Worm (Caenorhabditis elegans) whole organism, mixed stage, embryonic: Measurements from ENCODE around the gene Y73F4A.2.

Experiments
- M03D4.4 ChIP-seq: sonication (generic microtip); optimal IDR thresholded peaks from 2 replicates; lab custom pipeline; 2017; ENCODE audit warnings: mild to moderate bottlenecking, missing genetic modification characterization, missing compliant biosample characterization
- blmp-1 ChIP-seq: fragments of 150-350 bp; optimal IDR thresholded peaks from 2 replicates; lab custom pipeline; 2014; ENCODE audit warnings: missing biosample characterization, missing genetic modification characterization
- ceh-39 ChIP-seq: fragments of 150-350 bp; optimal IDR thresholded peaks from 2 replicates; lab custom pipeline; 2014; ENCODE audit warnings: missing biosample characterization, missing genetic modification characterization
- ceh-43 ChIP-seq: fragments of 200-800 bp; sonication (Bioruptor generic); optimal IDR thresholded peaks from 2 replicates; lab custom pipeline; 2018; ENCODE audit warnings: mild to moderate bottlenecking, missing genetic modification characterization, moderate library complexity, missing compliant biosample characterization
- ces-1 ChIP-seq: fragments of 150-350 bp; optimal IDR thresholded peaks from 2 replicates; lab custom pipeline; 2014; ENCODE audit warnings: missing biosample characterization, missing genetic modification reagents, missing genetic modification characterization
- cnd-1 ChIP-seq: fragments of 200-800 bp; sonication (Bioruptor generic); optimal IDR thresholded peaks from 2 replicates; lab custom pipeline; 2018; ENCODE audit warnings: mild to moderate bottlenecking, missing genetic modification characterization, missing compliant biosample characterization
- drap-1 ChIP-seq: fragments of 200-800 bp; sonication (Bioruptor generic); optimal IDR thresholded peaks from 3 replicates; lab custom pipeline; 2018; ENCODE audit warnings: mild to moderate bottlenecking, missing genetic modification characterization, missing compliant biosample characterization
- elt-1 ChIP-seq: sonication (generic microtip); optimal IDR thresholded peaks from 2 replicates; lab custom pipeline; 2017; ENCODE audit warnings: missing genetic modification characterization, mild to moderate bottlenecking, missing compliant biosample characterization, antibody characterized with exemption, moderate library complexity, borderline replicate concordance; ENCODE audit not compliant: insufficient read depth
- elt-3 ChIP-seq: fragments of 150-350 bp; optimal IDR thresholded peaks from 2 replicates; lab custom pipeline; 2014; ENCODE audit warnings: missing biosample characterization, missing genetic modification characterization
- flh-1 ChIP-seq: fragments of 200-800 bp; sonication (Bioruptor generic); optimal IDR thresholded peaks from 2 replicates; lab custom pipeline; 2018; ENCODE audit warnings: mild to moderate bottlenecking, missing genetic modification characterization, moderate library complexity, missing compliant biosample characterization
- hlh-1 ChIP-seq: fragments of 150-350 bp; optimal IDR thresholded peaks from 2 replicates; lab custom pipeline; 2014; ENCODE audit warnings: missing biosample characterization, missing genetic modification reagents, missing genetic modification characterization
- lin-32 ChIP-seq: fragments of 200-800 bp; sonication (Bioruptor generic); optimal IDR thresholded peaks from 2 replicates; lab custom pipeline; 2018; ENCODE audit warnings: mild to moderate bottlenecking, missing genetic modification characterization, missing compliant biosample characterization
- lsy-2 ChIP-seq: fragments of 150-350 bp; optimal IDR thresholded peaks from 2 replicates; lab custom pipeline; 2014; ENCODE audit warnings: missing biosample characterization, missing genetic modification characterization
- mab-5 ChIP-seq: fragments of 150-350 bp; optimal IDR thresholded peaks from 2 replicates; lab custom pipeline; 2014; ENCODE audit warnings: missing biosample characterization, missing genetic modification characterization
- mep-1 ChIP-seq: fragments of 150-350 bp; optimal IDR thresholded peaks from 2 replicates; lab custom pipeline; 2017; ENCODE audit warnings: missing biosample characterization, missing genetic modification reagents, missing genetic modification characterization, inconsistent platforms
- nhr-12 ChIP-seq: fragments of 150-350 bp; optimal IDR thresholded peaks from 2 replicates; lab custom pipeline; 2014; ENCODE audit warnings: missing biosample characterization, missing genetic modification characterization
- nhr-2 ChIP-seq: fragments of 150-350 bp; optimal IDR thresholded peaks from 2 replicates; lab custom pipeline; 2014; ENCODE audit warnings: missing biosample characterization, missing genetic modification characterization
- nhr-237 ChIP-seq: fragments of 150-350 bp; optimal IDR thresholded peaks from 2 replicates; lab custom pipeline; 2014; ENCODE audit warnings: missing biosample characterization, missing genetic modification characterization
- nhr-28 ChIP-seq: fragments of 150-350 bp; optimal IDR thresholded peaks from 2 replicates; lab custom pipeline; 2014; ENCODE audit warnings: missing biosample characterization, missing genetic modification characterization
- nhr-76 ChIP-seq: sonication (generic microtip); optimal IDR thresholded peaks from 2 replicates; lab custom pipeline; 2017; ENCODE audit warnings: missing biosample characterization, missing genetic modification characterization
- pha-4 ChIP-seq: fragments of 150-350 bp; optimal IDR thresholded peaks from 2 replicates; lab custom pipeline; 2018; ENCODE audit warnings: missing biosample characterization, missing genetic modification reagents, missing genetic modification characterization
- sem-2 ChIP-seq: fragments of 200-800 bp; sonication (Bioruptor generic); optimal IDR thresholded peaks from 2 replicates; lab custom pipeline; 2018; ENCODE audit warnings: mild to moderate bottlenecking, missing genetic modification characterization, missing compliant biosample characterization
- snpc-4 ChIP-seq: fragments of 150-350 bp; optimal IDR thresholded peaks from 2 replicates; lab custom pipeline; 2014; ENCODE audit warnings: missing biosample characterization, missing genetic modification characterization
- sptf-1 ChIP-seq: sonication (generic microtip); optimal IDR thresholded peaks from 2 replicates; lab custom pipeline; 2017; ENCODE audit warnings: mild to moderate bottlenecking, missing genetic modification characterization, moderate library complexity, missing compliant biosample characterization
- unc-120 ChIP-seq: sonication (generic microtip); optimal IDR thresholded peaks from 2 replicates; lab custom pipeline; 2017; ENCODE audit warnings: missing genetic modification characterization, missing compliant biosample characterization; ENCODE audit not compliant: poor library complexity, severe bottlenecking
- unc-39 ChIP-seq: fragments of 150-350 bp; optimal IDR thresholded peaks from 2 replicates; lab custom pipeline; 2014; ENCODE audit warnings: missing biosample characterization, missing genetic modification characterization
- unc-62 ChIP-seq: fragments of 150-350 bp; optimal IDR thresholded peaks from 2 replicates; lab custom pipeline; 2014; ENCODE audit warnings: missing biosample characterization, missing genetic modification reagents, missing genetic modification characterization
- zip-8 ChIP-seq: fragments of 150-350 bp; optimal IDR thresholded peaks from 2 replicates; lab custom pipeline; 2014; ENCODE audit warnings: missing biosample characterization, missing genetic modification characterization
- ztf-11 ChIP-seq: fragments of 150-350 bp; optimal IDR thresholded peaks from 2 replicates; lab custom pipeline; 2014; ENCODE audit warnings: missing biosample characterization, missing genetic modification characterization

The Y73F4A.2 gene

ce11 chrIV:9070188-9070587 is 27.0 kb upstream of the Y73F4A.2 start:
- TF ChIP-seq nhr-28 (no peak), nhr-237 (tag; lab: Kevin White, UChicago) (no peak), blmp-1 (tag; lab: Kevin White, UChicago) (no peak), flh-1 (GFP tag; lab: Kevin White, UChicago) (no peak), ceh-39 (no peak), unc-62 (no peak), drap-1 (GFP tag; lab: Kevin White, UChicago) (no peak), ces-1 (no peak), sptf-1 (tag; lab: Kevin White, UChicago) (no peak), nhr-2 (no peak), elt-3 (tag; lab: Kevin White, UChicago) (no peak)

- TF ChIP-seq elt-3 (tag; lab: Kevin White, UChicago) (no peak), drap-1 (GFP tag; lab: Kevin White, UChicago) (no peak), lin-32 (GFP tag; lab: Kevin White, UChicago) (no peak), zip-8 (tag; lab: Kevin White, UChicago) (no peak), cnd-1 (tag; lab: Kevin White, UChicago) (no peak), snpc-4 (tag; lab: Kevin White, UChicago) (no peak), nhr-237 (tag; lab: Kevin White, UChicago) (no peak), blmp-1 (tag; lab: Kevin White, UChicago) (no peak), unc-39 (tag; lab: Kevin White, UChicago) (no peak), mab-5 (tag; lab: Kevin White, UChicago) (no peak), nhr-28 (no peak), mep-1 (no peak), ces-1 (no peak), nhr-2 (no peak), M03D4.4 (no peak), nhr-76 (tag; lab: Kevin White, UChicago) (no peak)
Measured at ce11 chrIV:9069703-9070102, 26.6 kb upstream of the Y73F4A.2 start, which contains the start of gene nhr-11. Gene nhr-11 (plus strand): TSS chrIV:9070003.

DNA sequence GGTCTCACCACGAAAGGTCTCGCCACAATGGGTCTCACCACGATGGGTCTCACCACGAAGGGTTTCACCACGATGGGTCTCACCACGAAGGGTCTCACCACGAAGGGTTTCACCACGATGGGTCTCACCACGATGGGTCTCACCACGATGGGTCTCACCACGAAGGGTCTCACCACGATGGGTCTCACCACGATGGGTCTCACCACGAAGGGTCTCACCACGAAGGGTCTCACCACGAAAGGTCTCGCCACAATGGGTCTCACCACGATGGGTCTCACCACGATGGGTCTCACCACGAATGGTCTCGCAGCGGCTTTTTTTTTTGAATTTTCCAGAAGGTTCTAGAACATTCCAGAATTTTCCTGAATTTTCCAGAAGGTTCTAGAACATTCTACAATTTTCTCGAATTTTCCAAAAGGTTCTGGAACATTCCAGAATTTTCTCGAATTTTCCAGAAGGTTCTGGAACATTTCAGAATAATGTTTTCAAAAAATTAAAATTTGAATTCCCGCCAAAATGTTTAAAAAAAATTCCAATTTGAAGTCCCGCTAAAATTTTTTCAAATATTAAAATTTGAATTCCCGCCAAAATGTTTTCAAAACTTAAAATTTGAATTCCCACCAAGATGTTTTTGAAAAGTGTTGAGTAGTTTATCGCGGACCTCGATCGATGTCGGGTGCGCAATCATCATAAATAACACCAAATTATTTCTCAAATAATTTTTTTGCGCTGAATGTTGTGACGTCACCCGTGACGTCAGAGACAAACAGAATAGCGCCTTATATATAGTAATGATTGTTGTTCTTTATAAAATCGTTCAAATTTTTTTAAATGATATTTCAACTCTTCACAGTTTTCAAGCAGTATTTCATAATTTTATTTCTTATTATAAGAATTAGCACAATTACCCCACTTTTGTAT is 24.4 kb upstream of the Y73F4A.2 start:
- TF ChIP-seq zip-8 (tag; lab: Kevin White, UChicago): peak; percentile 58

ce11 chrIV:9063518-9063917 is 20.4 kb upstream of the Y73F4A.2 start:
- TF ChIP-seq nhr-28 (no peak), unc-120 (tag; lab: Kevin White, UChicago) (no peak), mep-1 (no peak), lin-32 (GFP tag; lab: Kevin White, UChicago) (no peak), sem-2 (GFP tag; lab: Kevin White, UChicago) (no peak), ces-1 (no peak), ceh-43 (GFP tag; lab: Kevin White, UChicago) (no peak), lsy-2 (no peak)

DNA sequence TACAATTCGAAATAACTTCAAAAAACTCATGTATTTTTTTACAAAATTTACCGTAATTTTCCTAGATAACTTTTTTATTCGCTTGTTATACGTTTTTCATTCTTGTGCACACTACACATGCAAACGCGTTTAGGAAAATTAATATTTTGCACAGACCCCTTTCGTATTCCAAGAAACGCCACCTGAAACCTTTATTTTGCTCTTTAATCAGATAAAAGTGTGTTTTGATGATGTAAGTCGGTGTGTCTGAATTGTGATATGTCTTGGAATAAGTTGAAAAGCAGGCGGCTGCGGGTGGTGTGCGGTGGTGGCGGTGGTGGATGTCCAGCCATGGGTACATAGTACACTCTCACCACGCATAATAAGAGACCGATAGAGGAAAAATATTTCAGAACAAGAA is 10.3 kb upstream of the Y73F4A.2 start:
- TF ChIP-seq sptf-1 (tag; lab: Kevin White, UChicago) (no peak), elt-3 (tag; lab: Kevin White, UChicago) (no peak), unc-39 (tag; lab: Kevin White, UChicago) (no peak), snpc-4 (tag; lab: Kevin White, UChicago) (no peak), ceh-43 (GFP tag; lab: Kevin White, UChicago) (no peak), zip-8 (tag; lab: Kevin White, UChicago) (no peak), nhr-12 (tag; lab: Kevin White, UChicago) (no peak), unc-120 (tag; lab: Kevin White, UChicago) (no peak), ztf-11 (tag; lab: Kevin White, UChicago) (no peak), nhr-237 (tag; lab: Kevin White, UChicago) (no peak), lsy-2 (no peak), nhr-2 (no peak), sem-2 (GFP tag; lab: Kevin White, UChicago) (no peak), elt-1 (no peak), nhr-28 (no peak), mep-1 (no peak), drap-1 (GFP tag; lab: Kevin White, UChicago) (no peak), pha-4 (tag; lab: Kevin White, UChicago) (no peak), hlh-1 (no peak)
- TF ChIP-seq, all 35 proteins: peak for 0
